Worm (Caenorhabditis elegans) whole organism, L3 larva: ENCODE results near the gene C17H12.11.

Experiments used
- elt-2 ChIP-seq: sonication (generic microtip); optimal IDR thresholded peaks from 2 replicates; lab custom pipeline; 2016; ENCODE audit warnings: missing genetic modification reagents, mild to moderate bottlenecking, missing genetic modification characterization, missing compliant biosample characterization
- fos-1 ChIP-seq: fragments of 150-350 bp; optimal IDR thresholded peaks from 2 replicates; lab custom pipeline; 2014; ENCODE audit warnings: missing biosample characterization, missing genetic modification characterization
- nhr-25 ChIP-seq: sonication (generic microtip); optimal IDR thresholded peaks from 2 replicates; lab custom pipeline; 2017; ENCODE audit warnings: missing biosample characterization, missing genetic modification characterization
- unc-39 ChIP-seq: sonication (generic microtip); optimal IDR thresholded peaks from 4 replicates; lab custom pipeline; 2017; ENCODE audit warnings: missing biosample characterization, missing genetic modification characterization

DNA sequence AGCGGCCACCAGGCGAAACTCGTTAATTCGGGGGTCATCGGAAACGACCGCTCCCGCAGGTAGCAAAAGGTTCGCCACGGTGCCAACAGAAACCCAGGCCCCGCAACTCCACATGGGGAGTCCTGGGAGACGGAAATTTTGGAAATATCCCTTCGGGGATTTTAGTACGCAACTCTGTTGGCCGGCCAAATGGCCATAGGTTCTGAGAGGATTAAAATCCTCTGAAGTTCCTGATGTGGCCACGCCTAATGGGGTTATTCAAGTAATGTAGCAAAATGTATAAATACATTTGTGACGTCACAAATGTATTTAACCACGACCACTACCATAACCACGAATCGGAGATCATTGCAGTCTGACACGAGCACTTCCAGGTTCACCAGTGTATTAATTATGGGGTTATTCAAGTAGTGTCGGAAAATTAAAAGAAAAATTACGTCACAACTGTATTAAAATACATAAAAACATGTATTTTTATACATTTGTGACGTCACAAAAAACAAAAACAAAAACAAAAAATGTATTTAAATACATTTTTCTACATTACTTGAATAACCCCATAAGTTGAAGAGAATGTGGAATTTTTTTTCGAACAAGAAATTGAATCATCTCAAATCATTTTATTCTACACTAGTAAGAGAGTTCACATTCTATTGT, 8.7 kb upstream of the C17H12.11 start:
- TF ChIP-seq elt-2 (tag; lab: Kevin White, UChicago), result no peak
- TF ChIP-seq fos-1, result no peak
- no peak for TF ChIP-seq nhr-25
- no peak for TF ChIP-seq unc-39 (tag; lab: Kevin White, UChicago)
